Worm (Caenorhabditis elegans): ENCODE data around the gene F58B4.7.

F58B4.7 gene

DNA sequence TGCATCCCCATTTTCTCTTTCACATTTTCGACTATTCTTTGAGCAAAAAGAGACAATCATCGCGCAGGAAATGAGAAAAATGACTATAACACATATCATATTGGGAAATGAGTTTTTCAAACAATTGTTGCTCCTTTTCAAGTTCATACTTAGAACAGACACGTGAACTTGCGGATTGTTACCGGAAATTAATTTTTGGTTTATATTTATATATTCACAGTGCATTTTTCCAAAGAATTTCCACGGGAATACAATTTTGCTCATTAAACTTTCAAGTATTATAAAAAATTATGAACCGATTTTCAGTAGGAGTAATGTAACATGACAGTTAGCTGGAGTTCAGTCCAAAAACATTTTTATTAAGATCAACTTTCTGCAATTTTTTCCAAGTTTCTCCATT, at the start of gene F58B4.7:
Gene F58B4.7 (minus strand): TSS at position 101 of the 400 bp plus-strand sequence.
- no peak for TF ChIP-seq F13C5.2 (tag; optimal IDR thresholded peaks at IDR 0.05)
- no peak for TF ChIP-seq scrt-1 (GFP tag; IDR thresholded peaks at IDR 0.05)
- TF ChIP-seq hmbx-1 (tag; optimal IDR thresholded peaks at IDR 0.05), result no peak
- TF ChIP-seq tra-4 (tag; optimal IDR thresholded peaks at IDR 0.05), result no peak
- no peak for TF ChIP-seq aly-1 (tag; optimal IDR thresholded peaks at IDR 0.05)
- no peak for TF ChIP-seq pes-1 (GFP tag; IDR thresholded peaks at IDR 0.05)
- no peak for TF ChIP-seq ceh-36 (tag; optimal IDR thresholded peaks at IDR 0.05)
- TF ChIP-seq ama-1 (optimal IDR thresholded peaks at IDR 0.05), result no peak
- no peak for TF ChIP-seq ets-7 (tag; optimal IDR thresholded peaks at IDR 0.05)
- TF ChIP-seq tbx-37 (GFP tag; conservative IDR thresholded peaks at IDR 0.05), result no peak
- no peak for TF ChIP-seq flt-1 (GFP tag; IDR thresholded peaks at IDR 0.05)
- TF ChIP-seq hnd-1 (tag; optimal IDR thresholded peaks at IDR 0.05), result no peak
- TF ChIP-seq sea-1 (GFP tag; conservative IDR thresholded peaks at IDR 0.05), result no peak
- TF ChIP-seq ceh-13 (GFP tag; optimal IDR thresholded peaks at IDR 0.05), result no peak
- no peak for TF ChIP-seq B0310.2 (tag; optimal IDR thresholded peaks at IDR 0.05)
- no peak for TF ChIP-seq tbx-11 (GFP tag; IDR thresholded peaks at IDR 0.05)

DNA sequence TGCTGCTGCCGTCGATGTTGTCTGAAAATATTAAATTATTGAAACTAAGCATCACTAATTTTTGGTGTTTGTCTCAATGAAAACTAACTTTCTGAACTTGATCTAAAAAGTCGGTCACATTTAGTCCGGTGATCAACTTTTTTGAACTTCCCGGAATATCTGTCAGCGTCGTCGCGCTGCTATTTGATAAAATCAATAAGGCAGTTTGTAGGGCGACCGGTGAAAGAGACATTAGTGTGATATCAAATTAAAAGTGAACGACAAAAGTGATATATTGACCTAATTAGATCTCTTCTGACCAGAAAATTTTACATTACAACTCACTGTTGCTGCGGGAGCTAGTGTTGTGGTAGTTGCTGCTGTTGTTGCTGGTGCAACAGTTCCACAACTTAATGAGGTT, 47.8 kb upstream of the F58B4.7 start:
- no peak for TF ChIP-seq tra-4 (tag; optimal IDR thresholded peaks at IDR 0.05)
- no peak for TF ChIP-seq hmbx-1 (tag; optimal IDR thresholded peaks at IDR 0.05)
- TF ChIP-seq scrt-1 (GFP tag; IDR thresholded peaks at IDR 0.05), result no peak
- TF ChIP-seq ceh-13 (GFP tag; optimal IDR thresholded peaks at IDR 0.05), result no peak
- TF ChIP-seq hnd-1 (tag; optimal IDR thresholded peaks at IDR 0.05), result no peak
- TF ChIP-seq ets-7 (tag; optimal IDR thresholded peaks at IDR 0.05), result no peak
- no peak for TF ChIP-seq F13C5.2 (tag; optimal IDR thresholded peaks at IDR 0.05)
- TF ChIP-seq ceh-36 (tag; optimal IDR thresholded peaks at IDR 0.05), result no peak
- no peak for TF ChIP-seq tbx-11 (GFP tag; IDR thresholded peaks at IDR 0.05)
- TF ChIP-seq hmg-4 (GFP tag; optimal IDR thresholded peaks at IDR 0.05), result no peak
- TF ChIP-seq flt-1 (GFP tag; IDR thresholded peaks at IDR 0.05), result no peak
- no peak for TF ChIP-seq aly-1 (tag; optimal IDR thresholded peaks at IDR 0.05)
- no peak for TF ChIP-seq tbx-37 (GFP tag; conservative IDR thresholded peaks at IDR 0.05)
- no peak for TF ChIP-seq B0310.2 (tag; optimal IDR thresholded peaks at IDR 0.05)

DNA sequence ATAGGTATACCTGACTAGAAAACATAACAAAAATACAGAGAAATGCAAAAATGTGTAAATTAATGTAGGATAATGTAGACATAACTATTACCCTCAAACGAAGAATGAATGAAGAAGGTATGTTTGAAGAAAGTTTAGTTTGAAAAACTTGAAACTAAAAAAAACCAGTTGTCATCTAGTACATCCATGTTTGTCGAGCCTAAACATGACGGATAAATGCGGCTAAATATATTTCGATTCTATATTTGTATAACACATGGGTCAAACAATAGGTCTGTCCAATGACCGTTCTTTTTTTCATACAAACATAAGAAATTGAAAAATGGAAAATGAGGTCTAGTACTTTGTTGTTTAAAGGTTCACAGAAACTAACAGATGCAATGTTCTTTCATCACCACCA, 46.9 kb upstream of the F58B4.7 start, which contains the start of gene F17C11.22:
Gene F17C11.22 (minus strand): TSS at position 101 of the 400 bp plus-strand sequence.
- TF ChIP-seq F13C5.2 (tag; optimal IDR thresholded peaks at IDR 0.05), result no peak
- no peak for TF ChIP-seq sea-1 (GFP tag; conservative IDR thresholded peaks at IDR 0.05)
- TF ChIP-seq scrt-1 (GFP tag; IDR thresholded peaks at IDR 0.05), result no peak
- no peak for TF ChIP-seq ama-1 (optimal IDR thresholded peaks at IDR 0.05)
- TF ChIP-seq ets-7 (tag; optimal IDR thresholded peaks at IDR 0.05), result no peak
- no peak for TF ChIP-seq hmbx-1 (tag; optimal IDR thresholded peaks at IDR 0.05)
- no peak for TF ChIP-seq tra-4 (tag; optimal IDR thresholded peaks at IDR 0.05)
- TF ChIP-seq flt-1 (GFP tag; IDR thresholded peaks at IDR 0.05), result no peak
- TF ChIP-seq B0310.2 (tag; optimal IDR thresholded peaks at IDR 0.05), result no peak
- TF ChIP-seq tbx-11 (GFP tag; IDR thresholded peaks at IDR 0.05), result no peak
- TF ChIP-seq aly-1 (tag; optimal IDR thresholded peaks at IDR 0.05), result no peak
- no peak for TF ChIP-seq hnd-1 (tag; optimal IDR thresholded peaks at IDR 0.05)

DNA sequence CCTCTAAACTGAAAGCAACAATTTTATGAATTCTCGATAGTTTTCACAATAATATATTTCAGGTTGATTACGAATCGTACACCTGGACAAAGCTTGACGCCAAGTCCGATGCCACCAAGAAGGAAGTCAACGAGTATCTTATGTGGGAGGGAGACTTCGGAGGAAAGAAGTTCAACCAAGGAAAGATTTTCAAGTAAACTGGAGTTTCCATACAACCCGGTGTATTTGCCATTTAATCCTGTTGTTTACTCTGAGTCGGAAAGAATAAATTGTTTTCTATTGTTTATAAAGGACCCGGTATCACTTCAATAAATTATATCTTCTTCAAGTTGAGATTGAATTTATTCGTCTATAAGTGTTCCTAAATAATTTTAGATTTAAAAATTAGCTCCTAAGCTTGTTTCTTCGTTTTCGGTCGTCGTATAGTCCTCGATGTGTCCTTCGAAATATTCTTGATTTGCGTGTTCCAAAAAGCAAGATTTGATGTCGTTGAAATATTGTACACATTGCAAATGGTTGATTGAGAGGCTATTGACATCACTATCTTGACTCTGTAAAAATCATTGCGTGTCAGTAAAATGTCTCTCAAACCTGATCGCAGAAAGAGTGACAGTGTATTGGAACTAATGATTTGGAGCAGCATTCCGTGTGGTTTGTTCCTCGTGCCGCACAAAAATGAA, 44.6 kb upstream of the F58B4.7 start:
- TF ChIP-seq ceh-13 (GFP tag; optimal IDR thresholded peaks at IDR 0.05) (no peak), aly-1 (tag; optimal IDR thresholded peaks at IDR 0.05) (no peak), tbx-37 (GFP tag; conservative IDR thresholded peaks at IDR 0.05) (no peak), pes-1 (GFP tag; IDR thresholded peaks at IDR 0.05) (no peak), F13C5.2 (tag; optimal IDR thresholded peaks at IDR 0.05) (no peak), tra-4 (tag; optimal IDR thresholded peaks at IDR 0.05) (no peak), flt-1 (GFP tag; IDR thresholded peaks at IDR 0.05) (no peak)

DNA sequence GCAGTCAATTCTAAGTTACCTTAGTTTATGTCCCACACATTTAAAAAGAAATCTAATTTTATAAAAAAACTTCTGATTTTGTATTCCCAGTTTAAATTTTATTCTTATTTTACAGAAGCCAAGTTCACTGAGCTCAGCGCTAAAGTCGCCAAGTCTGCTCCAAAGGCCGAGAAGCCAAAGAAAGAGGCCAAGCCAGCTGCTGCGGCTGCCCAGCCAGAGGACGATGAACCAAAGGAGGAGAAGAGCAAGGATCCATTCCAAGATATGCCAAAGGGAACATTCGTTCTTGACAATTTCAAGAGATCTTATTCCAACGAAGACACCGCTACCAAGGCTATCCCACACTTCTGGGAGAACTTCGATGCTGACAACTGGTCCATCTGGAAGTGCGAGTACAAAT, 43.7 kb upstream of the F58B4.7 start:
- TF ChIP-seq ets-7 (tag; optimal IDR thresholded peaks at IDR 0.05) (no peak), ceh-36 (tag; optimal IDR thresholded peaks at IDR 0.05) (no peak), scrt-1 (GFP tag; IDR thresholded peaks at IDR 0.05) (no peak), hmg-4 (GFP tag; optimal IDR thresholded peaks at IDR 0.05) (no peak), tbx-11 (GFP tag; IDR thresholded peaks at IDR 0.05) (no peak), tbx-37 (GFP tag; conservative IDR thresholded peaks at IDR 0.05) (no peak), tra-4 (tag; optimal IDR thresholded peaks at IDR 0.05) (no peak), F13C5.2 (tag; optimal IDR thresholded peaks at IDR 0.05) (no peak), aly-1 (tag; optimal IDR thresholded peaks at IDR 0.05) (no peak), flt-1 (GFP tag; IDR thresholded peaks at IDR 0.05) (no peak), hnd-1 (tag; optimal IDR thresholded peaks at IDR 0.05) (no peak), sea-1 (GFP tag; conservative IDR thresholded peaks at IDR 0.05) (no peak), ama-1 (optimal IDR thresholded peaks at IDR 0.05) (no peak), B0310.2 (tag; optimal IDR thresholded peaks at IDR 0.05) (no peak), pes-1 (GFP tag; IDR thresholded peaks at IDR 0.05) (no peak)

DNA sequence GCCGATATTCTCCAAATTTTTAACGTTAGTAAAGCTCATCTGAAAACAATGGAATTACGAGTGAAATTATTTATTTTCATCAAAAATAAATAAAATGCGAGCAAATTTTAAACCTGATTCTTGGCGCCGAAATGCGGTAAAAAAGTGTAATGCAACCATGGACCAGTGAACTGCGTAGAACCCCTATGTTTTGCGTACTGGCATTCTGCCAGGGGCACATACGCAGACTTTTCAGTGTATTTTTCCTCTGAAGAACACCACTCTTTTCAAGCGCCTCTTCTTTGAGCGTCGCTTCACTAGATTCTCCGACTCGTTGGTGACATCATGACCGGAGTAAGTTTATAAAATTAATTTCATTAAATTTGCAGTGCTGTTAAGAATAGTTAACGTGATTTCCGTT, 42.4 kb upstream of the F58B4.7 start, which contains the start of the genes ctf-4 and eef-1G:
Gene ctf-4 (minus strand): TSS at position 39 of the 400 bp plus-strand sequence.
Gene eef-1G (plus strand): TSS at position 219 of the 400 bp plus-strand sequence.
- TF ChIP-seq ceh-13 (GFP tag; optimal IDR thresholded peaks at IDR 0.05) (no peak), tbx-11 (GFP tag; IDR thresholded peaks at IDR 0.05) (no peak), F13C5.2 (tag; optimal IDR thresholded peaks at IDR 0.05) (peak; percentile 74), ama-1 (optimal IDR thresholded peaks at IDR 0.05) (no peak), tbx-37 (GFP tag; conservative IDR thresholded peaks at IDR 0.05) (no peak), scrt-1 (GFP tag; IDR thresholded peaks at IDR 0.05) (no peak), hnd-1 (tag; optimal IDR thresholded peaks at IDR 0.05) (no peak), hmg-4 (GFP tag; optimal IDR thresholded peaks at IDR 0.05) (no peak)

DNA sequence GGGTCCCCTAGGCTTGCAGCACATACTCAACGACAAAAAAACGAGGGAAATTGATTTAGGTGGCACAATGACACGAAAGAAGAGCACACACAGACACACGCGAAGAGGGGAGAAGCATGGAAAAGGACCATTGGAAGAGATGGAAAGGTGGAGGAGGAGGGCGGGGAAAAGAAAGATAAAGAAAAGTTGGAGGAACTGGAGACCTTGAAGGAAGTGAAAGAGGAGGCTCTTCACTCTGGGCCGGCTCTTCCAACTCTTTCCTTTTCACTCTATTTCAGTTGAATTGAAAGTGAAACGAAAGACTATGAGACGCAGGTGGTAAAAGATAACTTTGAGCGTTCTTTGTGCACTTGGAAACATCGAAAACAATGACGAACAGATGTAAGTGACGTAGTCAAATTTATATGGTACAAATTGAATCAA, 38.3 kb upstream of the F58B4.7 start:
- TF ChIP-seq ceh-36 (tag; optimal IDR thresholded peaks at IDR 0.05) (no peak), flt-1 (GFP tag; IDR thresholded peaks at IDR 0.05) (no peak), ceh-13 (GFP tag; optimal IDR thresholded peaks at IDR 0.05) (no peak), sea-1 (GFP tag; conservative IDR thresholded peaks at IDR 0.05) (no peak), hnd-1 (tag; optimal IDR thresholded peaks at IDR 0.05) (no peak), tra-4 (tag; optimal IDR thresholded peaks at IDR 0.05) (no peak), pes-1 (GFP tag; IDR thresholded peaks at IDR 0.05) (no peak)

All from whole organism, early embryonic.